Worm (Caenorhabditis elegans) whole organism, L4 larva: Measurements from ENCODE around the gene Y68A4B.3.
A peak's percentile ranks its signal among the peaks of the same experiment; 100 is the strongest.

Experiments
- Y48G9A.11 ChIP-seq: fragments of 200-800 bp; sonication (Bioruptor generic); IDR thresholded peaks from 2 replicates; pipeline ENCODE4 v1.3.6; 2022; ENCODE audit warnings: missing genetic modification reagents, missing genetic modification characterization, missing compliant biosample characterization
- Y5F2A.4 ChIP-seq: fragments of 200-800 bp; sonication (Bioruptor generic); optimal IDR thresholded peaks from 2 replicates; lab custom pipeline; 2018; ENCODE audit warnings: mild to moderate bottlenecking, missing genetic modification characterization, missing compliant biosample characterization
- Y75B8A.6 ChIP-seq: fragments of 200-800 bp; sonication (Bioruptor generic); IDR thresholded peaks from 2 replicates; pipeline ENCODE4 v1.3.6; 2022; ENCODE audit warnings: missing genetic modification reagents, missing genetic modification characterization, missing compliant biosample characterization
- ZK337.2 ChIP-seq: fragments of 200-800 bp; sonication (Bioruptor generic); IDR thresholded peaks from 2 replicates; pipeline ENCODE4 v1.3.6; 2022; ENCODE audit warnings: missing genetic modification reagents, missing genetic modification characterization, missing compliant biosample characterization
- aha-1 ChIP-seq: fragments of 150-350 bp; peaks from one replicate; lab custom pipeline; 2014; ENCODE audit warnings: missing biosample characterization, missing genetic modification characterization
- attf-4 ChIP-seq: sonication (generic microtip); optimal IDR thresholded peaks from 3 replicates; lab custom pipeline; 2017; ENCODE audit warnings: missing biosample characterization, missing genetic modification characterization
- ctbp-1 ChIP-seq: fragments of 200-800 bp; sonication (Bioruptor generic); IDR thresholded peaks from 2 replicates; pipeline ENCODE4 v1.3.6; 2022; ENCODE audit warnings: missing genetic modification reagents, missing genetic modification characterization, missing compliant biosample characterization
- dmd-8 ChIP-seq: fragments of 200-800 bp; sonication (Bioruptor generic); IDR thresholded peaks from 2 replicates; pipeline ENCODE4 v1.3.6; 2022; ENCODE audit warnings: missing genetic modification characterization, missing compliant biosample characterization
- dve-1 ChIP-seq: sonication (generic microtip); optimal IDR thresholded peaks from 2 replicates; lab custom pipeline; 2017; ENCODE audit warnings: antibody characterized with exemption, mild to moderate bottlenecking, missing genetic modification characterization, missing compliant biosample characterization; ENCODE audit not compliant: insufficient read depth
- hlh-11 ChIP-seq: fragments of 200-800 bp; sonication (Bioruptor generic); optimal IDR thresholded peaks from 2 replicates; lab custom pipeline; 2018; ENCODE audit warnings: mild to moderate bottlenecking, missing genetic modification characterization, missing compliant biosample characterization
- jun-1 ChIP-seq: fragments of 150-350 bp; optimal IDR thresholded peaks from 2 replicates; lab custom pipeline; 2014; ENCODE audit warnings: missing biosample characterization, missing genetic modification reagents, missing genetic modification characterization
- lin-1 ChIP-seq: fragments of 200-800 bp; sonication (Bioruptor generic); IDR thresholded peaks from 2 replicates; pipeline ENCODE4 v1.3.6; 2022; ENCODE audit warnings: missing genetic modification reagents, missing genetic modification characterization, missing compliant biosample characterization
- lin-29 ChIP-seq: fragments of 200-800 bp; sonication (Bioruptor generic); IDR thresholded peaks from 2 replicates; pipeline ENCODE4 v1.3.6; 2022; ENCODE audit warnings: missing genetic modification reagents, missing genetic modification characterization, missing compliant biosample characterization
- madf-9 ChIP-seq: fragments of 200-800 bp; sonication (Bioruptor generic); conservative IDR thresholded peaks from 2 replicates; pipeline ENCODE4 v1.3.6; 2022; ENCODE audit warnings: missing genetic modification reagents, missing genetic modification characterization, missing compliant biosample characterization
- mxl-2 ChIP-seq: fragments of 200-800 bp; sonication (Bioruptor generic); conservative IDR thresholded peaks from 2 replicates; pipeline ENCODE4 v1.3.6; 2022; ENCODE audit warnings: missing genetic modification reagents, missing genetic modification characterization, missing compliant biosample characterization
- nhr-102 ChIP-seq: sonication (generic microtip); optimal IDR thresholded peaks from 2 replicates; lab custom pipeline; 2016; ENCODE audit warnings: mild to moderate bottlenecking, missing genetic modification characterization, moderate library complexity, missing compliant biosample characterization
- nhr-11 ChIP-seq: fragments of 150-350 bp; optimal IDR thresholded peaks from 2 replicates; lab custom pipeline; 2014; ENCODE audit warnings: missing biosample characterization, missing genetic modification characterization
- nhr-237 ChIP-seq: sonication (generic microtip); optimal IDR thresholded peaks from 2 replicates; lab custom pipeline; 2017; ENCODE audit warnings: missing biosample characterization, missing genetic modification characterization
- nhr-25 ChIP-seq: sonication (generic microtip); optimal IDR thresholded peaks from 2 replicates; lab custom pipeline; 2017; ENCODE audit warnings: missing genetic modification characterization, mild to moderate bottlenecking, missing compliant biosample characterization, antibody characterized with exemption, moderate library complexity, borderline replicate concordance; ENCODE audit not compliant: insufficient read depth
- nhr-48 ChIP-seq: sonication (generic microtip); optimal IDR thresholded peaks from 2 replicates; lab custom pipeline; 2016; ENCODE audit warnings: mild to moderate bottlenecking, missing genetic modification characterization, missing compliant biosample characterization
- nhr-76 ChIP-seq: fragments of 150-350 bp; optimal IDR thresholded peaks from 2 replicates; lab custom pipeline; 2014; ENCODE audit warnings: missing biosample characterization, missing genetic modification characterization
- pha-4 ChIP-seq, 2 experiments: fragments of 150-350 bp in 1 of 2; fragments of 200-800 bp in 1 of 2; sonication (Bioruptor generic) in 1 of 2; IDR thresholded peaks in 1 of 2; optimal IDR thresholded peaks in 1 of 2; 2 replicates each; pipeline versions ENCODE4 v1.3.6 to Lab custom; 2014 to 2022; ENCODE audit warnings: missing genetic modification characterization in 2 of 2, missing genetic modification reagents in 2 of 2, missing biosample characterization in 1 of 2, missing compliant biosample characterization in 1 of 2
- rbr-2 ChIP-seq: sonication (generic microtip); optimal IDR thresholded peaks from 2 replicates; lab custom pipeline; 2016; ENCODE audit warnings: missing genotype, missing genetic modification characterization, missing compliant biosample characterization
- set-16 ChIP-seq: fragments of 200-800 bp; sonication (Bioruptor generic); IDR thresholded peaks from 2 replicates; pipeline ENCODE4 v1.3.6; 2022; ENCODE audit warnings: missing genetic modification reagents, missing genetic modification characterization, missing compliant biosample characterization
- skn-1 ChIP-seq: fragments of 150-350 bp; optimal IDR thresholded peaks from 2 replicates; lab custom pipeline; 2014; ENCODE audit warnings: missing biosample characterization, missing genetic modification characterization
- spr-1 ChIP-seq: sonication (generic microtip); optimal IDR thresholded peaks from 2 replicates; lab custom pipeline; 2016; ENCODE audit warnings: mild to moderate bottlenecking, missing genetic modification characterization, missing compliant biosample characterization
- unc-39 ChIP-seq: sonication (generic microtip); optimal IDR thresholded peaks from 2 replicates; lab custom pipeline; 2017; ENCODE audit warnings: missing biosample characterization, missing genetic modification characterization
- zag-1 ChIP-seq: fragments of 150-350 bp; optimal IDR thresholded peaks from 2 replicates; lab custom pipeline; 2014; ENCODE audit warnings: missing biosample characterization, missing genetic modification characterization
- zip-11 ChIP-seq: fragments of 200-800 bp; sonication (Bioruptor generic); IDR thresholded peaks from 2 replicates; pipeline ENCODE4 v1.3.6; 2022; ENCODE audit warnings: missing genetic modification characterization, missing compliant biosample characterization
- zip-2 ChIP-seq: fragments of 150-350 bp; optimal IDR thresholded peaks from 2 replicates; lab custom pipeline; 2014; ENCODE audit warnings: missing biosample characterization, missing genetic modification characterization
- ztf-11 ChIP-seq: fragments of 150-350 bp; optimal IDR thresholded peaks from 2 replicates; lab custom pipeline; 2014; ENCODE audit warnings: missing biosample characterization, missing genetic modification characterization
- ztf-7 ChIP-seq: fragments of 150-350 bp; optimal IDR thresholded peaks from 2 replicates; lab custom pipeline; 2014; ENCODE audit warnings: missing biosample characterization, missing genetic modification characterization

Gene Y68A4B.3

DNA sequence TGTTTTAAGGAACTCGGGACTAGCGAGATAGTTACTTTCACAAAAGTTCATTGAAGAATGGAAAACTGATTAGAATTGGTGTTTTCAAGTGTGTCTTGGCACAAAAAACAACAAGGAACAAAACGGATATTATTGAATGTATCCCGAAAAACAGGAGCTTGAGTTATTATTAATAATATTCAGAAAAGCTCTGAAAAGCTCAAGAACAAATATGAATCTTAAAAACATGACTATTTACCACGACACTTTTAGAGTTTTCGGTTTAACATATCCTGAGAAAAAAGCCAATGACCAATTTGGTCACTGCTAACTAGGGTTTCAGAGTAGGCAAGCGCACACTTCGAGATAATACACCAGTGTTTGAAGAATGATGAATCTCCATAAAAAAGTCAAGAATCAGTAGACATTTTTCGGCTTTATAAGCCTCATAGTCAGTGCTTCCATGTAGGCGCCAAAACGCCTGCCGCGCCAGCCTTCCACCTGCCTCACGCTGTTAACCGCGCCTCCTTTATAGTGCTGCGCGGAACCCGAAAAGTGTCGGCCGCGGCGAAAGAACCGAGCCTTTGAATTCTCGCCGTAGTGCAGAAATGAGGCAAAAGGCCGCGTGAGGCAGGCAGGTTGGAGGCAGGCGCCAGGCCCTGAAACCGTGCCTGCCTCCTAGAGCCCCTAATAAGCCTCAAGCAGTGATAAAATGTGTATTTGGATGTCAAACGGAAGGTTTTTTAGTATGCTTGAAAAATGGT lies 30.3 kb downstream of the Y68A4B.3 start, which contains the start of gene srh-236:
Gene srh-236, minus strand, starts transcription at position 51 of the 743 bp plus-strand sequence.
- TF ChIP-seq pha-4 (GFP tag; IDR thresholded peaks at IDR 0.05; lab: Robert Waterston, UW) (no peak), pha-4 (tag; optimal IDR thresholded peaks at IDR 0.05; lab: Kevin White, UChicago) (no peak), ztf-11 (tag; lab: Kevin White, UChicago) (no peak), jun-1 (no peak), set-16 (GFP tag; lab: Robert Waterston, UW) (peak; percentile 86)

DNA sequence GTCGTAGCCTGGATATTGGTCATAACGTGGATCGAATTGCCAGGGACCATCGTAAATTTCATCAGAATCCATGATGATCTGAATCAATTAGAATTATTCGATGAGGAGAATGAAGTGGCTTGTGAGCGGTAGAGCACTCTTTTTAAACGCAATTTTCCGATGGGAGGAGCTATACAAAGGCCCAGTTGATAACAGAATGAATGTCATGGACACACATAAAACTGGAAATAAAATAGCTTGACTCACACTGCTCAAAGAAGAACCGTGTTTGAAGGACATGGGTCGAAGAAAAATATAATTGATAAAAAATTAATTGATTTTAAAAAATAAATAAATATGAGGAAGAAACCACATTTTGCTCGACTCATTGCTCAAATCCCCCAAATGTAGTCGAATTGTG lies 34.4 kb downstream of the Y68A4B.3 start, which contains the start of gene Y68A4A.13:
Gene Y68A4A.13, minus strand, starts transcription at position 101 of the 400 bp plus-strand sequence.
- TF ChIP-seq unc-39 (tag; lab: Kevin White, UChicago) (no peak), aha-1 (tag; lab: Kevin White, UChicago) (peak; percentile 44)

DNA sequence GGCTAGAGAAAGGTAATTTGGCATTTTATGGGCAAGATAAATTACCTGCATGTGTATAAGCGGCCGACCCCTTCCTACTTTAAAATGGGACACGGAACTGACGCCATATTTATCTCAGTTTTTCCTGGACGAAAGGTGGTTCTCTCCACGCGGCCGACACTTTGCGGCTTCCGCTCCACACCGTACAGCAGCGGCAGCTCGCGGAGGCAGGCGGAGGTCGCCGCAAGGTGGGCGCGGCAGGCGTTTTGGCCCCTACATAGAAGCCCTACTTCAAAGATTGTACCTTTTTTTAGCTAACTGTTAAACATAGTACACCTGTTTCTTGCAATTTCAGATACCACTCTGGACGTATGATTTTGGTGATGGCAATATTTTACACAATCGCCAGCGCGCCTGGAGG lies 36.0 kb downstream of the Y68A4B.3 start:
- no peak for TF ChIP-seq zip-11
- no peak for TF ChIP-seq spr-1 (tag; lab: Kevin White, UChicago)
- no peak for TF ChIP-seq Y75B8A.6 (GFP tag; lab: Robert Waterston, UW)
- no peak for TF ChIP-seq lin-1
- TF ChIP-seq set-16 (GFP tag; lab: Robert Waterston, UW) = peak; percentile 92

DNA sequence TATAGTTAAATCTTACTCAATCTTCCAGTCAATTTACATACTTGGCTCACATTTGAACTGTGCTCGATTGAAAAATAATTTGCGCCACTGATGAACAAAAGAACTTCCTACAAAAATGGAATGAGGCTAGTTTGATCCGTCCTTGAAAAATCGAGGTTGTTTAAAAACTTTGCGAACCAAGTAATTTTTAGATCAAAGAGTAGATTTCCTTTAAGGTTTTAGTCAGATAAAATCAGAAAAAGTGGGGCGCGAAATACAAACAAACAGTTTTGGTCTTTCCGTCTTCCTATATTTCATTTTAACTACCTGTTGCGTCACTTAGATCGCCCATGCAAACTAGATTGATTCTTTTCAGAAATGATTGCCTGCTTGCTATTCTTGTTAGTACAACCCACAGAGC lies 40.6 kb downstream of the Y68A4B.3 start, which contains the start of gene Y68A4A.10:
Gene Y68A4A.10, plus strand, starts transcription at position 301 of the 400 bp plus-strand sequence.
- peak; percentile 8 for TF ChIP-seq aha-1 (tag; lab: Kevin White, UChicago)
- TF ChIP-seq jun-1 = no peak

DNA sequence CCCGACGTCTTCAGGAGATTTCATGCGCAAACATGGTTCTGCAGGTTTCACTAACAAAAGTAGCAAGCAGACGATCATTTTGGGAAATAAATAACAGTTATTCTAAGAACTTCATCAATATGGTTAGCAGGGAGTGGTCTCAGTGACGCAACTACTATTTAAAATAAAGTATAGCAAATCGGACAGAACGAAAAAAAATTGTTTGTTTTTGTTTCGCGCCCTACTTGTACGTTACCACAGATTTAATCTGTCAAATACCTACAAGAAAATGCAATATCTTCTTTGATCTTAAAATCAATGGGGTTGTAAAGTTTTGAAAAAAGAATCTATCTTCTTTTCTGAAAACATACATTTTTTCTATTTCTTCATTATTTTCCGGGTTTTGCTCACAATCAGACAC lies 43.5 kb downstream of the Y68A4B.3 start, which contains the start of gene srz-96:
Gene srz-96, plus strand, starts transcription at position 301 of the 400 bp plus-strand sequence.
- TF ChIP-seq nhr-48 (no peak), zag-1 (tag; lab: Kevin White, UChicago) (no peak), Y48G9A.11 (GFP tag; lab: Robert Waterston, UW) (no peak), nhr-25 (no peak), nhr-11 (tag; lab: Kevin White, UChicago) (no peak), lin-29 (GFP tag; lab: Robert Waterston, UW) (no peak), hlh-11 (no peak), skn-1 (tag; lab: Kevin White, UChicago) (no peak), mxl-2 (GFP tag; lab: Robert Waterston, UW) (no peak), madf-9 (GFP tag; lab: Robert Waterston, UW) (no peak), Y5F2A.4 (GFP tag; lab: Kevin White, UChicago) (no peak), ZK337.2 (GFP tag; lab: Robert Waterston, UW) (no peak), attf-4 (tag; lab: Kevin White, UChicago) (no peak), jun-1 (no peak), rbr-2 (tag; lab: Kevin White, UChicago) (no peak), nhr-237 (tag; lab: Kevin White, UChicago) (no peak), zip-2 (tag; lab: Kevin White, UChicago) (no peak), dve-1 (tag; lab: Kevin White, UChicago) (no peak)

DNA sequence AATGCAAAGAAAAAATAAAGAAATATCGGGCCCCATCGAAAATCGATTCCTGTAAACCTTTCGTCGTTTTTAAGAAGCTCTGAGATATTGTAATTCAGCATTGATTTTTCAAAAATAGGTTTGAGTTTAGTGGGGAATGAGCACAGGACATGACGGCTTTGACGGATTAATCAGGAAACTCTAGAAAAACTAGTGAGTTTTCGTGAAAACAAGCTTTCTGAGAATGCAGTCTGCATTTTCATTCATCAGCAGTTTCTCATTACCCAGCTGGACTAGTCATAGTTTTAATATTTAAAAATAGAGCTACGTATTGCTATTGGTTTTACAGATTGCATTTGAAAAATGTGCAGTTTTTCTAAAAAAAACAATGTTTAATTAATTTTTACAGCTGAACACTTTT lies 50.2 kb downstream of the Y68A4B.3 start, which contains the start of gene srz-47:
Gene srz-47, minus strand, starts transcription at position 101 of the 400 bp plus-strand sequence.
- TF ChIP-seq dmd-8 (GFP tag; lab: Robert Waterston, UW) (no peak), nhr-76 (tag; lab: Kevin White, UChicago) (no peak), ctbp-1 (GFP tag; lab: Robert Waterston, UW) (no peak), ztf-7 (tag; lab: Kevin White, UChicago) (no peak), nhr-102 (tag; lab: Kevin White, UChicago) (no peak)
- TF ChIP-seq, all 104 proteins: peak for 0
